Fruit fly (Drosophila melanogaster) whole organism, embryonic: ENCODE measurements around the gene CG7296.

Source experiments
- CG1233 ChIP-seq: fragments of 200-800 bp; sonication (Bioruptor generic); optimal IDR thresholded peaks from 4 replicates; lab custom pipeline; 2018; ENCODE audit warnings: missing biosample characterization, mild to moderate bottlenecking, missing genetic modification characterization
- CG15011 ChIP-seq: fragments of 200-800 bp; sonication (Bioruptor generic); optimal IDR thresholded peaks from 3 replicates; lab custom pipeline; 2018; ENCODE audit warnings: missing biosample characterization, mild to moderate bottlenecking, missing genetic modification characterization
- CG16779 ChIP-seq: fragments of 200-800 bp; sonication (Bioruptor generic); IDR thresholded peaks from 2 replicates; pipeline ENCODE4 v1.3.6; 2022; ENCODE audit warnings: missing biosample characterization, missing genetic modification characterization
- CG2875 ChIP-seq: fragments of 200-800 bp; sonication (Bioruptor generic); optimal IDR thresholded peaks from 2 replicates; lab custom pipeline; 2017; ENCODE audit warnings: missing biosample characterization, mild to moderate bottlenecking, missing genetic modification characterization, missing genetic modification reagents
- CG32532 ChIP-seq: fragments of 200-800 bp; sonication (Bioruptor generic); IDR thresholded peaks from 2 replicates; pipeline ENCODE4 v1.3.6; 2022; ENCODE audit warnings: missing biosample characterization, missing genetic modification characterization
- CG8478 ChIP-seq: fragments of >200 bp; optimal IDR thresholded peaks from 2 replicates; lab custom pipeline; 2018
- CG9932 ChIP-seq: fragments of 200-800 bp; sonication (Bioruptor generic); IDR thresholded peaks from 2 replicates; pipeline ENCODE4 v1.3.6; 2022; ENCODE audit warnings: missing biosample characterization, missing genetic modification characterization
- E2f2 ChIP-seq: fragments of 200-800 bp; sonication (Bioruptor generic); IDR thresholded peaks from 2 replicates; pipeline ENCODE4 v1.3.6; 2022; ENCODE audit warnings: missing biosample characterization, missing genetic modification characterization
- so ChIP-seq: fragments of 200-800 bp; sonication (Bioruptor generic); IDR thresholded peaks from 3 replicates; pipeline ENCODE4 v1.3.6; 2022; ENCODE audit warnings: missing biosample characterization, missing genetic modification characterization

dm6 chr2L:10709353-10709752 lies 22.5 kb upstream of the CG7296 start, which contains the start of gene Lip2:
- TF ChIP-seq CG32532: no peak
- TF ChIP-seq CG8478 (lab: Kevin White, UChicago): no peak
- no peak for TF ChIP-seq CG2875 (GFP tag; lab: Kevin White, UChicago)
- TF ChIP-seq so: no peak
- TF ChIP-seq E2f2: no peak
- TF ChIP-seq CG9932 (GFP tag; lab: Robert Waterston, UW): no peak
- no peak for TF ChIP-seq CG15011 (GFP tag; lab: Kevin White, UChicago)
- TF ChIP-seq CG1233 (GFP tag; lab: Kevin White, UChicago): no peak
- no peak for TF ChIP-seq CG16779 (GFP tag; lab: Robert Waterston, UW)
